Worm (Caenorhabditis elegans): Measurements from ENCODE around the gene F19B10.10.

DNA sequence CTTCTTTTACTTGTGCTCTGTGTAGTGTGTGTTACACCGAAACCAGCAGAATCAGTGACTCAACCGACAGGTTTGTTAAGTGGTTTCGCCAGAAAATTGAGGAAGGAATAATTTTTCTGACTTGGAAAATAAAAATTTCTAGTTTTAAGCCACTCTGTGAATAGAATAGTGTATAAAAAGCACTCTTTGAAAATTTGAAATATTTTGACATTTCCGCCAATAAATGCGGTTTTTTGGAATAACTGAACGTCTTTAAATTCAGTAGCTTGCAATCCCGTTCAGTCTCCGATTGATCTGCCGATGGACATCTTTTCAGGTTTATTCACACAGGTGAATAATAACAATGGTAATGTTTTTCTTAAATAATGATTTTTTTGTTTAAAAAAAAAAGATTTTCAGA lies 16.7 kb downstream of the F19B10.10 start, which contains the start of gene F19B10.3:
- TF ChIP-seq nhr-237 (tag; optimal IDR thresholded peaks at IDR 0.05) = no peak
- TF ChIP-seq nhr-2 (tag; optimal IDR thresholded peaks at IDR 0.05) = no peak
- TF ChIP-seq mab-5 (tag; optimal IDR thresholded peaks at IDR 0.05) = no peak
- no peak for TF ChIP-seq unc-62 (GFP tag; optimal IDR thresholded peaks at IDR 0.05)
- TF ChIP-seq bed-3 (GFP tag; optimal IDR thresholded peaks at IDR 0.05) = no peak
- no peak for TF ChIP-seq snpc-4 (tag; optimal IDR thresholded peaks at IDR 0.05)

Data from whole organism, mixed stage, embryonic.